Worm (Caenorhabditis elegans) whole organism, L1 larva: ENCODE results near the gene xpf-1.

Source experiments
- F16B12.6 ChIP-seq: fragments of 150-350 bp; optimal IDR thresholded peaks from 2 replicates; lab custom pipeline; 2014; ENCODE audit warnings: missing biosample characterization, missing genetic modification characterization
- aly-2 ChIP-seq: fragments of 150-350 bp; optimal IDR thresholded peaks from 2 replicates; lab custom pipeline; 2014; ENCODE audit warnings: missing biosample characterization, missing genetic modification characterization
- blmp-1 ChIP-seq: fragments of 150-350 bp; optimal IDR thresholded peaks from 2 replicates; lab custom pipeline; 2014; ENCODE audit warnings: missing biosample characterization, missing genetic modification characterization
- ceh-90 ChIP-seq: sonication (generic microtip); optimal IDR thresholded peaks from 2 replicates; lab custom pipeline; 2016; ENCODE audit warnings: missing genetic modification characterization, missing compliant biosample characterization
- ces-1 ChIP-seq: fragments of 150-350 bp; optimal IDR thresholded peaks from 2 replicates; lab custom pipeline; 2014; ENCODE audit warnings: missing biosample characterization, missing genetic modification reagents, missing genetic modification characterization
- dpl-1 ChIP-seq, 3 experiments: fragments of 150-350 bp in 2 of 3; sonication (generic microtip) in 1 of 3; optimal IDR thresholded peaks; 2 replicates each; lab custom pipeline; 2014 to 2017; ENCODE audit warnings: missing biosample characterization in 3 of 3, missing genetic modification characterization in 3 of 3, missing genetic modification reagents in 3 of 3
- dsc-1 ChIP-seq: sonication (generic microtip); optimal IDR thresholded peaks from 2 replicates; lab custom pipeline; 2016; ENCODE audit warnings: mild to moderate bottlenecking, missing genetic modification characterization, missing compliant biosample characterization
- efl-1 ChIP-seq, 4 experiments: fragments of 150-350 bp; optimal IDR thresholded peaks in 3 of 4; peaks in 1 of 4; 1 replicate in 1 of 4; 2 replicates in 3 of 4; lab custom pipeline; 2014; ENCODE audit warnings: missing biosample characterization in 2 of 4, missing genetic modification characterization in 2 of 4, missing genetic modification reagents in 2 of 4
- egl-13 ChIP-seq: sonication (generic microtip); optimal IDR thresholded peaks from 2 replicates; lab custom pipeline; 2016; ENCODE audit warnings: missing genotype, missing genetic modification reagents, missing genetic modification characterization, missing compliant biosample characterization
- egl-27 ChIP-seq, 2 experiments: fragments of 150-350 bp in 1 of 2; sonication (generic microtip); optimal IDR thresholded peaks; 3 replicates each; lab custom pipeline; 2017 to 2018; ENCODE audit warnings: missing biosample characterization in 2 of 2, missing genetic modification characterization in 2 of 2, missing genetic modification reagents in 2 of 2
- elt-2 ChIP-seq: sonication (generic microtip); optimal IDR thresholded peaks from 2 replicates; lab custom pipeline; 2016; ENCODE audit warnings: missing genetic modification characterization, mild to moderate bottlenecking, inconsistent platforms, missing compliant biosample characterization, missing genetic modification reagents
- elt-3 ChIP-seq, 6 experiments: fragments of 150-350 bp in 1 of 6; sonication (generic microtip); optimal IDR thresholded peaks; 2 replicates each; lab custom pipeline; 2017 to 2018; ENCODE audit warnings: missing biosample characterization in 6 of 6, missing genetic modification characterization in 6 of 6, inconsistent platforms in 1 of 6
- hlh-4 ChIP-seq: sonication (generic microtip); optimal IDR thresholded peaks from 2 replicates; lab custom pipeline; 2016; ENCODE audit warnings: mild to moderate bottlenecking, missing genetic modification characterization, missing compliant biosample characterization
- lin-35 ChIP-seq, 2 experiments: fragments of 150-350 bp; optimal IDR thresholded peaks; 2 replicates each; lab custom pipeline; 2014; ENCODE audit warnings: missing biosample characterization in 2 of 2, missing genetic modification characterization in 2 of 2, missing genetic modification reagents in 2 of 2
- lin-39 ChIP-seq: fragments of 150-350 bp; optimal IDR thresholded peaks from 2 replicates; lab custom pipeline; 2014; ENCODE audit warnings: missing biosample characterization, missing genetic modification reagents, missing genetic modification characterization
- lir-3 ChIP-seq: sonication (generic microtip); optimal IDR thresholded peaks from 2 replicates; lab custom pipeline; 2016; ENCODE audit warnings: mild to moderate bottlenecking, missing genetic modification characterization, moderate library complexity, missing compliant biosample characterization; ENCODE audit not compliant: poor library complexity
- nhr-19 ChIP-seq: fragments of 200-800 bp; sonication (Bioruptor generic); conservative IDR thresholded peaks from 2 replicates; pipeline ENCODE4 v1.3.6; 2022; ENCODE audit warnings: missing genetic modification characterization, missing compliant biosample characterization
- nhr-237 ChIP-seq: fragments of 150-350 bp; optimal IDR thresholded peaks from 2 replicates; lab custom pipeline; 2014; ENCODE audit warnings: missing biosample characterization, missing genetic modification characterization
- nhr-28 ChIP-seq: fragments of 150-350 bp; optimal IDR thresholded peaks from 2 replicates; lab custom pipeline; 2014; ENCODE audit warnings: missing biosample characterization, missing genetic modification characterization
- nhr-90 ChIP-seq: sonication (generic microtip); optimal IDR thresholded peaks from 2 replicates; lab custom pipeline; 2016; ENCODE audit warnings: mild to moderate bottlenecking, missing genetic modification characterization, missing compliant biosample characterization; ENCODE audit not compliant: poor library complexity
- pqm-1 ChIP-seq: sonication (generic microtip); optimal IDR thresholded peaks from 3 replicates; lab custom pipeline; 2017; ENCODE audit warnings: missing biosample characterization, missing genetic modification characterization
- rnt-1 ChIP-seq: sonication (generic microtip); optimal IDR thresholded peaks from 2 replicates; lab custom pipeline; 2016; ENCODE audit warnings: mild to moderate bottlenecking, missing genetic modification characterization, moderate library complexity, missing compliant biosample characterization
- skn-1 ChIP-seq: fragments of 150-350 bp; optimal IDR thresholded peaks from 2 replicates; lab custom pipeline; 2014; ENCODE audit warnings: missing biosample characterization, missing genetic modification characterization
- snpc-4 ChIP-seq: fragments of 150-350 bp; optimal IDR thresholded peaks from 2 replicates; lab custom pipeline; 2014; ENCODE audit warnings: missing biosample characterization, missing genetic modification characterization
- snu-23 ChIP-seq: sonication (generic microtip); optimal IDR thresholded peaks from 2 replicates; lab custom pipeline; 2016; ENCODE audit warnings: missing genetic modification characterization, missing compliant biosample characterization
- sox-4 ChIP-seq: sonication (generic microtip); optimal IDR thresholded peaks from 2 replicates; lab custom pipeline; 2016; ENCODE audit warnings: missing genetic modification characterization, missing compliant biosample characterization
- sptf-1 ChIP-seq: fragments of 150-350 bp; optimal IDR thresholded peaks from 2 replicates; lab custom pipeline; 2014; ENCODE audit warnings: missing biosample characterization, missing genetic modification characterization
- sup-37 ChIP-seq: fragments of 200-800 bp; sonication (Bioruptor generic); optimal IDR thresholded peaks from 2 replicates; lab custom pipeline; 2018; ENCODE audit warnings: mild to moderate bottlenecking, missing genetic modification characterization, missing compliant biosample characterization
- swsn-7 ChIP-seq: sonication (generic microtip); optimal IDR thresholded peaks from 2 replicates; lab custom pipeline; 2016; ENCODE audit warnings: missing genetic modification characterization, missing compliant biosample characterization
- zag-1 ChIP-seq: fragments of 150-350 bp; optimal IDR thresholded peaks from 2 replicates; lab custom pipeline; 2014; ENCODE audit warnings: missing biosample characterization, missing genetic modification characterization
- ztf-4 ChIP-seq: fragments of 150-350 bp; optimal IDR thresholded peaks from 2 replicates; lab custom pipeline; 2014; ENCODE audit warnings: missing biosample characterization, missing genetic modification characterization

xpf-1 gene

DNA sequence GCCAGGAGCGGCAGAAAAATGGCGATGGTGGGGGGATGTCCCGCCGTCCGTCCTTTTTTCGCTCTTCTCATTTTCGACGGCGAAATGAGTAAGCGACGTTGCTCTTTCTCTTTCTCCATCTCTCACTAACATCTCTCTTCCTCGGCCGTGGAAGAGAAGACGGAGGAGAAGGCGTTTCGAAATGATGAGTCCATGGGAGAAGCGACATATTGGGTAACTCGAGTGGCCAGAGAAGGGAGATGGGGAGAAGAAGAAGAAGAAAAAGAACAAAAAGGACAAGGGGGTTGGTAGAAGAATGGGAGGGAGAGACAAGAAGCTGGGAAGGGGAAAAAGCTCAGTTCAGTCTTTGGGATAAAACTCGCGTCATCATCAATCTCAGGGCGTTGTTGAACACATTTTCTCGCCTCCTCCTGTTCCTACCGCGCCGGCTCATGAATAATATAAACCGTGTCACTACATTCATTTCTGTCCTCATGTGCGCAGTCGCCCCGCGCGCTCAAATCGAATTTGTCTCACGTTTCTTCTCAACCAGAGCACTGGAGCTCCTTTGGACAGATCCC is 55.7 kb downstream of the xpf-1 start (continued):
- TF ChIP-seq skn-1: peak; percentile 31
- TF ChIP-seq aly-2 (tag; lab: Kevin White, UChicago): no peak
- no peak for TF ChIP-seq elt-2
- no peak for TF ChIP-seq ces-1 (GFP tag; lab: Kevin White, UChicago)
- TF ChIP-seq pqm-1: no peak
- no peak for TF ChIP-seq lin-39 (tag; lab: Kevin White, UChicago)
- peak in 1 of 2 experiments; percentile 0 for TF ChIP-seq efl-1 (optimal IDR thresholded peaks at IDR 0.05; lab: Kevin White, UChicago)
- TF ChIP-seq efl-1 (GFP tag; optimal IDR thresholded peaks at IDR 0.05 in 1 of 2; lab: Kevin White, UChicago): peak in 1 of 2 experiments; percentile 51
- no peak for TF ChIP-seq rnt-1 (tag; lab: Kevin White, UChicago)
- TF ChIP-seq elt-3 (tag; optimal IDR thresholded peaks at IDR 0.05; lab: Kevin White, UChicago): no peak
- no peak for TF ChIP-seq nhr-90 (tag; lab: Kevin White, UChicago)
- no peak for TF ChIP-seq hlh-4
- no peak for TF ChIP-seq egl-13 (tag; lab: Kevin White, UChicago)
- TF ChIP-seq ceh-90 (tag; lab: Kevin White, UChicago): no peak
- no peak for TF ChIP-seq nhr-28 (tag; lab: Kevin White, UChicago)
- no peak for TF ChIP-seq dsc-1 (tag; lab: Kevin White, UChicago)
- no peak for TF ChIP-seq egl-27 (tag; optimal IDR thresholded peaks at IDR 0.05; lab: Kevin White, UChicago)
- no peak for TF ChIP-seq swsn-7 (tag; lab: Kevin White, UChicago)
- TF ChIP-seq nhr-237 (tag; lab: Kevin White, UChicago): no peak
- no peak for TF ChIP-seq sup-37
- TF ChIP-seq dpl-1 (GFP tag; optimal IDR thresholded peaks at IDR 0.05; lab: Kevin White, UChicago): no peak
- no peak for TF ChIP-seq lir-3 (tag; lab: Kevin White, UChicago)
- no peak for TF ChIP-seq snu-23 (GFP tag; lab: Kevin White, UChicago)
- TF ChIP-seq lin-35 (GFP tag; optimal IDR thresholded peaks at IDR 0.05; lab: Kevin White, UChicago): no peak
- no peak for TF ChIP-seq F16B12.6 (tag; lab: Kevin White, UChicago)
- no peak for TF ChIP-seq snpc-4 (tag; lab: Kevin White, UChicago)
- no peak for TF ChIP-seq nhr-19 (GFP tag; lab: Robert Waterston, UW)
- TF ChIP-seq ztf-4 (tag; lab: Kevin White, UChicago): no peak
- TF ChIP-seq sptf-1 (tag; lab: Kevin White, UChicago): no peak
- no peak for TF ChIP-seq zag-1 (tag; lab: Kevin White, UChicago)
- TF ChIP-seq blmp-1 (tag; lab: Kevin White, UChicago): no peak
- no peak for TF ChIP-seq sox-4 (tag; lab: Kevin White, UChicago)
- TF ChIP-seq, all 84 proteins: peak for 15

DNA sequence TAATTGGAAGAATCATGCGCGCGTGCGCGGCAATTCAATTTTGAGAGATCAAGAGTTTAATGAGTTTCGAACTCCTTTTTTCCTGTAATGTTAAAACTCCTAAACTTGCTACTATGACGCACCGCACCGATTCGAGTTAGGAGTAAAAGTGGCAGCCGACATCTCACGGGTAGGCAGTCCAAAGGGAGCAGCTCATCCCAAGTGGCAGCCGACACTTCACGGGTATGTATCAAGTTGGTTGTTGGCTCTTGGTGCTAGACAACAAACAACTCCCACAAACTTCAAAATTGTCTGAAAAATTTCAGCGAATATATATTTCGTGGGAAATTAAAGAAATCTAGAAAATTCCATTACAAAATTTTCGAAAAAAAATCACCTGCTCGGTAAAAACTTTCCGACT is 57.2 kb downstream of the xpf-1 start:
- peak; percentile 77 for TF ChIP-seq snpc-4 (tag; lab: Kevin White, UChicago)
- TF ChIP-seq egl-13 (tag; lab: Kevin White, UChicago): no peak
